Fruit fly (Drosophila melanogaster) whole organism, embryonic: ENCODE measurements around the gene dar1.

Experiments
- Antp ChIP-seq: fragments of 200-800 bp; sonication (Bioruptor generic); optimal IDR thresholded peaks from 3 replicates; lab custom pipeline; 2016; ENCODE audit warnings: missing biosample characterization, missing genetic modification characterization
- Bgb ChIP-seq: fragments of 200-800 bp; sonication (Bioruptor generic); IDR thresholded peaks from 2 replicates; pipeline ENCODE4 v1.3.6; 2022; ENCODE audit warnings: missing biosample characterization, missing genetic modification characterization; ENCODE audit not compliant: partially characterized antibody
- Blimp-1 ChIP-seq: fragments of 200-800 bp; sonication (Bioruptor generic); optimal IDR thresholded peaks from 3 replicates; lab custom pipeline; 2018; ENCODE audit warnings: missing biosample characterization, missing genetic modification characterization, mild to moderate bottlenecking, moderate library complexity, missing genetic modification reagents
- BtbVII ChIP-seq: fragments of 200-800 bp; sonication (Bioruptor generic); optimal IDR thresholded peaks from 3 replicates; lab custom pipeline; 2017; ENCODE audit warnings: missing biosample characterization, mild to moderate bottlenecking, missing genetic modification characterization
- CG1024 ChIP-seq: fragments of 200-800 bp; sonication (Bioruptor generic); IDR thresholded peaks from 2 replicates; pipeline ENCODE4 v1.3.6; 2022; ENCODE audit warnings: missing biosample characterization, missing genetic modification characterization
- CG10462 ChIP-seq: fragments of 200-800 bp; sonication (Bioruptor generic); optimal IDR thresholded peaks from 2 replicates; lab custom pipeline; 2016; ENCODE audit warnings: missing biosample characterization, missing genetic modification characterization
- CG11695 ChIP-seq: fragments of 200-800 bp; sonication (Bioruptor generic); IDR thresholded peaks from 3 replicates; pipeline ENCODE4 v1.3.6; 2022; ENCODE audit warnings: missing biosample characterization, missing genetic modification characterization
- CG12219 ChIP-seq: fragments of 200-800 bp; sonication (Bioruptor generic); optimal IDR thresholded peaks from 3 replicates; lab custom pipeline; 2018; ENCODE audit warnings: missing biosample characterization, mild to moderate bottlenecking, missing genetic modification characterization
- CG15514 ChIP-seq: fragments of 200-800 bp; sonication (Bioruptor generic); optimal IDR thresholded peaks from 3 replicates; lab custom pipeline; 2017; ENCODE audit warnings: missing biosample characterization, missing genetic modification characterization, mild to moderate bottlenecking, moderate library complexity, missing genetic modification reagents
- CG17568 ChIP-seq: fragments of 200-800 bp; sonication (Bioruptor generic); optimal IDR thresholded peaks from 2 replicates; lab custom pipeline; 2018; ENCODE audit warnings: missing biosample characterization, mild to moderate bottlenecking, missing genetic modification characterization, moderate library complexity
- CG18011 ChIP-seq: fragments of 200-800 bp; sonication (Bioruptor generic); optimal IDR thresholded peaks from 2 replicates; lab custom pipeline; 2017; ENCODE audit warnings: missing biosample characterization, missing genetic modification characterization, mild to moderate bottlenecking, moderate library complexity, missing genotype
- CG18262 ChIP-seq: fragments of 200-800 bp; optimal IDR thresholded peaks from 3 replicates; lab custom pipeline; 2019; ENCODE audit warnings: missing biosample characterization, mild to moderate bottlenecking, missing genetic modification characterization, moderate library complexity
- CG1832 ChIP-seq: fragments of 200-800 bp; sonication (Bioruptor generic); optimal IDR thresholded peaks from 2 replicates; lab custom pipeline; 2017; ENCODE audit warnings: missing biosample characterization, mild to moderate bottlenecking, missing genetic modification characterization, inconsistent platforms
- CG18764 ChIP-seq: fragments of 200-800 bp; sonication (Bioruptor generic); optimal IDR thresholded peaks from 3 replicates; lab custom pipeline; 2016; ENCODE audit warnings: missing biosample characterization, missing genetic modification characterization
- CG2199 ChIP-seq: fragments of 200-800 bp; sonication (Bioruptor generic); IDR thresholded peaks from 3 replicates; pipeline ENCODE4 v1.3.6; 2022; ENCODE audit warnings: missing biosample characterization, missing genetic modification characterization
- CG32767 ChIP-seq: fragments of 200-800 bp; sonication (Bioruptor generic); IDR thresholded peaks from 2 replicates; pipeline ENCODE4 v1.3.6; 2022; ENCODE audit warnings: missing biosample characterization, missing genetic modification characterization
- CG3995 ChIP-seq: fragments of 200-800 bp; sonication (Bioruptor generic); optimal IDR thresholded peaks from 3 replicates; lab custom pipeline; 2016; ENCODE audit warnings: missing biosample characterization, missing genetic modification characterization
- CG4617 ChIP-seq: fragments of 200-800 bp; sonication (Bioruptor generic); optimal IDR thresholded peaks from 3 replicates; lab custom pipeline; 2016; ENCODE audit warnings: missing biosample characterization, missing genetic modification characterization, borderline replicate concordance
- CG7963 ChIP-seq: fragments of 200-800 bp; sonication (Bioruptor generic); IDR thresholded peaks from 3 replicates; pipeline ENCODE4 v1.3.6; 2022; ENCODE audit warnings: missing biosample characterization, missing genetic modification characterization; ENCODE audit not compliant: partially characterized antibody
- CG8765 ChIP-seq: fragments of 200-800 bp; sonication (Bioruptor generic); IDR thresholded peaks from 2 replicates; pipeline ENCODE4 v1.3.6; 2022; ENCODE audit warnings: missing biosample characterization, missing genetic modification characterization
- Ets65A ChIP-seq: fragments of 200-800 bp; sonication (Bioruptor generic); peaks from one replicate; lab custom pipeline; 2016; ENCODE audit warnings: missing biosample characterization, missing genetic modification characterization
- HLH3B ChIP-seq: fragments of 200-800 bp; sonication (Bioruptor generic); IDR thresholded peaks from 2 replicates; pipeline ENCODE4 v1.3.6; 2022; ENCODE audit warnings: missing biosample characterization, missing genetic modification characterization
- Hr3 ChIP-seq: fragments of 200-800 bp; sonication (Bioruptor generic); optimal IDR thresholded peaks from 3 replicates; lab custom pipeline; 2016; ENCODE audit warnings: missing biosample characterization, missing genetic modification characterization
- Jarid2 ChIP-seq: fragments of 200-800 bp; sonication (Bioruptor generic); optimal IDR thresholded peaks from 3 replicates; lab custom pipeline; 2017; ENCODE audit warnings: mild to moderate bottlenecking, missing biosample characterization, missing genetic modification reagents, missing genetic modification characterization
- Meics ChIP-seq: fragments of 200-800 bp; sonication (Bioruptor generic); optimal IDR thresholded peaks from 2 replicates; lab custom pipeline; 2017; ENCODE audit warnings: missing biosample characterization, mild to moderate bottlenecking, missing genetic modification characterization
- Mrtf ChIP-seq: fragments of 200-800 bp; sonication (Bioruptor generic); IDR thresholded peaks from 3 replicates; pipeline ENCODE4 v1.3.6; 2022; ENCODE audit warnings: missing biosample characterization, missing genetic modification characterization
- Nf-YC ChIP-seq: fragments of 200-800 bp; optimal IDR thresholded peaks from 3 replicates; lab custom pipeline; 2019; ENCODE audit warnings: missing biosample characterization, mild to moderate bottlenecking, missing genetic modification characterization, moderate library complexity
- NfI ChIP-seq: fragments of 200-800 bp; sonication (Bioruptor generic); optimal IDR thresholded peaks from 3 replicates; lab custom pipeline; 2018; ENCODE audit warnings: missing biosample characterization, mild to moderate bottlenecking, missing genetic modification characterization, moderate library complexity
- Oli ChIP-seq: fragments of 200-800 bp; sonication (Bioruptor generic); optimal IDR thresholded peaks from 2 replicates; lab custom pipeline; 2018; ENCODE audit warnings: missing biosample characterization, mild to moderate bottlenecking, missing genetic modification characterization, moderate library complexity
- Rfx ChIP-seq: fragments of 200-800 bp; sonication (Bioruptor generic); IDR thresholded peaks from 2 replicates; pipeline ENCODE4 v1.3.6; 2022; ENCODE audit warnings: missing biosample characterization, missing genetic modification characterization
- Scr ChIP-seq: fragments of 200-800 bp; sonication (Bioruptor generic); IDR thresholded peaks from 2 replicates; pipeline ENCODE4 v1.3.6; 2022; ENCODE audit warnings: missing biosample characterization, missing genetic modification characterization; ENCODE audit not compliant: partially characterized antibody
- Side ChIP-seq: fragments of 200-800 bp; sonication (Bioruptor generic); optimal IDR thresholded peaks from 2 replicates; lab custom pipeline; 2016; ENCODE audit warnings: missing biosample characterization, missing genetic modification characterization
- Sry-β ChIP-seq: fragments of 200-800 bp; sonication (Bioruptor generic); optimal IDR thresholded peaks from 2 replicates; lab custom pipeline; 2018; ENCODE audit warnings: missing biosample characterization, mild to moderate bottlenecking, missing genetic modification characterization, moderate library complexity
- Sry-δ ChIP-seq: fragments of 200-800 bp; sonication (Bioruptor generic); optimal IDR thresholded peaks from 2 replicates; lab custom pipeline; 2016; ENCODE audit warnings: missing biosample characterization, missing genetic modification characterization
- Xbp1 ChIP-seq: fragments of 200-800 bp; sonication (Bioruptor generic); optimal IDR thresholded peaks from 3 replicates; lab custom pipeline; 2016; ENCODE audit warnings: missing biosample characterization, mild to moderate bottlenecking, missing genetic modification characterization
- amos ChIP-seq: fragments of 200-800 bp; sonication (Bioruptor generic); IDR thresholded peaks from 2 replicates; pipeline ENCODE4 v1.3.6; 2022; ENCODE audit warnings: missing biosample characterization, missing genetic modification characterization; ENCODE audit not compliant: partially characterized antibody
- bbx ChIP-seq: fragments of 200-800 bp; sonication (Bioruptor generic); IDR thresholded peaks from 2 replicates; pipeline ENCODE4 v1.3.6; 2022; ENCODE audit warnings: missing biosample characterization, missing genetic modification characterization; ENCODE audit not compliant: partially characterized antibody
- bcd ChIP-seq: fragments of 200-800 bp; sonication (Bioruptor generic); optimal IDR thresholded peaks from 2 replicates; lab custom pipeline; 2017; ENCODE audit warnings: missing biosample characterization, mild to moderate bottlenecking, missing genetic modification characterization
- dmrt11E ChIP-seq: fragments of 200-800 bp; sonication (Bioruptor generic); optimal IDR thresholded peaks from 3 replicates; lab custom pipeline; 2018; ENCODE audit warnings: missing biosample characterization, mild to moderate bottlenecking, missing genetic modification characterization, moderate library complexity
- grn ChIP-seq: fragments of 200-800 bp; sonication (Bioruptor generic); optimal IDR thresholded peaks from 3 replicates; lab custom pipeline; 2017; ENCODE audit warnings: missing biosample characterization, missing genetic modification characterization
- mld ChIP-seq: fragments of 200-800 bp; sonication (Bioruptor generic); IDR thresholded peaks from 3 replicates; pipeline ENCODE4 v1.3.6; 2022; ENCODE audit warnings: missing biosample characterization, missing genetic modification characterization; ENCODE audit not compliant: partially characterized antibody
- nau ChIP-seq: fragments of 200-800 bp; sonication (Bioruptor generic); optimal IDR thresholded peaks from 3 replicates; lab custom pipeline; 2017; ENCODE audit warnings: missing biosample characterization, mild to moderate bottlenecking, missing genetic modification characterization, missing genetic modification reagents
- nerfin-1 ChIP-seq: fragments of 200-800 bp; sonication (Bioruptor generic); optimal IDR thresholded peaks from 3 replicates; lab custom pipeline; 2019; ENCODE audit warnings: missing biosample characterization, mild to moderate bottlenecking, missing genetic modification characterization, moderate library complexity
- ranshi ChIP-seq: fragments of 200-800 bp; sonication (Bioruptor generic); IDR thresholded peaks from 2 replicates; pipeline ENCODE4 v1.3.6; 2022; ENCODE audit warnings: missing biosample characterization, missing genetic modification characterization
- run ChIP-seq: fragments of 200-800 bp; sonication (Bioruptor generic); optimal IDR thresholded peaks from 3 replicates; lab custom pipeline; 2018; ENCODE audit warnings: missing biosample characterization, mild to moderate bottlenecking, missing genetic modification characterization
- tap ChIP-seq: fragments of 200-800 bp; optimal IDR thresholded peaks from 3 replicates; lab custom pipeline; 2019; ENCODE audit warnings: missing biosample characterization, mild to moderate bottlenecking, missing genetic modification characterization, moderate library complexity
- tin ChIP-seq: fragments of 200-800 bp; sonication (Bioruptor generic); optimal IDR thresholded peaks from 3 replicates; lab custom pipeline; 2016; ENCODE audit warnings: missing biosample characterization, missing genetic modification characterization
- wor ChIP-seq: fragments of 200-800 bp; sonication (Bioruptor generic); IDR thresholded peaks from 2 replicates; pipeline ENCODE4 v1.3.6; 2022; ENCODE audit warnings: missing biosample characterization, missing genetic modification characterization
- zfh1 ChIP-seq: fragments of 200-800 bp; sonication (Bioruptor generic); IDR thresholded peaks from 3 replicates; pipeline ENCODE4 v1.3.6; 2022; ENCODE audit warnings: missing biosample characterization, missing genetic modification characterization

Gene dar1

DNA sequence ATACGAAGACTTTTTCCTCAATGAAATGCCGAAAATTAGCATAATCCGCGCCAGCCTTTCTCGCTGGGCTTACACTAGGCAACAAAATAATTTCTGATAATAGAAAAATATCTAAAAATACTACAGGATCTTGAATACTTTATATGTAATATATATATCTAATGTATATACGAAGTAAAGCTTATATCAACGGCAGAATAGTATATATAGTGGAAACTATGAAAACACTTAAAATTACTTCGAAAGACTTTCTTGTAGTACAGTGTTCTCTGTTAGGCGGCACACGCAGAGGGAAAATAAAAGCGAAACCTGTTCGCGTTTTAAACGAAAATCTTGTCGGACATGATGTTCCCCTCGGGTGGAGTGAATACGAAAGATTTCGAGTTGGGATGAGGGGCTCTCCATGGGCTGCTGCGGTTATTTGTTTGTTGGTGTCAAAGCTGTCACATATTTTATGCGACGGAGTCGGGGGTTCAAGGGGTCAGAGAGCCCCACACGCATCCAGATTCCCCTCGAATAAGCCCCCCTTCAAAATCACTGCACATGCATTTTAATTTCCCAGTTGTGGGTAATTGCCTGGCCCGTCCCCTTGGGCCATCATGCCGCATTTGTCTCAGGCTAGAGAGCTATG lies 8.1 kb downstream of the dar1 start (continued):
- peak; percentile 22 for TF ChIP-seq tin
- TF ChIP-seq CG10462 (GFP tag; lab: Kevin White, UChicago), result no peak
- no peak for TF ChIP-seq CG7963 (GFP tag; lab: Robert Waterston, UW)
- TF ChIP-seq nau (GFP tag; lab: Kevin White, UChicago), result no peak
- TF ChIP-seq CG32767, result 0 out of 2 replicates have a peak, but pooled peaks have one; percentile 15
- no peak for TF ChIP-seq grn (GFP tag; lab: Kevin White, UChicago)
- peak; percentile 82 for TF ChIP-seq zfh1 (GFP tag; lab: Robert Waterston, UW)
- no peak for TF ChIP-seq CG18011 (GFP tag; lab: Kevin White, UChicago)
- TF ChIP-seq Oli (tag; lab: Kevin White, UChicago), result peak; percentile 77
- no peak for TF ChIP-seq Bgb (GFP tag; lab: Robert Waterston, UW)
- TF ChIP-seq Hr3 (GFP tag; lab: Kevin White, UChicago), result peak; percentile 37
- no peak for TF ChIP-seq Sry-δ (GFP tag; lab: Kevin White, UChicago)
- TF ChIP-seq CG11695, result 0 out of 3 replicates have a peak, but pooled peaks have one; percentile 42
- peak; percentile 73 for TF ChIP-seq HLH3B (GFP tag; lab: Robert Waterston, UW)
- peak; percentile 61 for TF ChIP-seq wor (GFP tag; lab: Robert Waterston, UW)
- TF ChIP-seq Ets65A, result no peak
- TF ChIP-seq Sry-β (GFP tag; lab: Kevin White, UChicago), result peak; percentile 24
- no peak for TF ChIP-seq Mrtf (GFP tag; lab: Robert Waterston, UW)
- no peak for TF ChIP-seq CG8765
- no peak for TF ChIP-seq BtbVII
- peak; percentile 13 for TF ChIP-seq CG18764 (GFP tag; lab: Kevin White, UChicago)
- TF ChIP-seq mld (GFP tag; lab: Robert Waterston, UW), result no peak
- peak; percentile 6 for TF ChIP-seq run
- TF ChIP-seq dmrt11E (tag; lab: Kevin White, UChicago), result peak; percentile 77
- no peak for TF ChIP-seq CG1832
- no peak for TF ChIP-seq Rfx (GFP tag; lab: Robert Waterston, UW)
- no peak for TF ChIP-seq CG15514
- peak; percentile 39 for TF ChIP-seq CG12219
- TF ChIP-seq ranshi (GFP tag; lab: Robert Waterston, UW), result peak; percentile 52
- TF ChIP-seq CG18262 (tag; lab: Kevin White, UChicago), result peak; percentile 91
- no peak for TF ChIP-seq Side
- no peak for TF ChIP-seq CG2199 (GFP tag; lab: Robert Waterston, UW)
- TF ChIP-seq CG3995 (GFP tag; lab: Kevin White, UChicago), result no peak
- peak; percentile 33 for TF ChIP-seq Xbp1 (GFP tag; lab: Kevin White, UChicago)
- TF ChIP-seq Nf-YC (tag; lab: Kevin White, UChicago), result peak; percentile 40
- TF ChIP-seq Meics (GFP tag; lab: Kevin White, UChicago), result peak; percentile 16
- peak; percentile 92 for TF ChIP-seq Blimp-1 (GFP tag; lab: Kevin White, UChicago)
- TF ChIP-seq Jarid2 (GFP tag; lab: Kevin White, UChicago), result peak; percentile 5
- TF ChIP-seq Antp (GFP tag; lab: Kevin White, UChicago), result no peak
- TF ChIP-seq bcd (GFP tag; lab: Kevin White, UChicago), result peak; percentile 61
- TF ChIP-seq bbx (GFP tag; lab: Robert Waterston, UW), result no peak
- TF ChIP-seq CG17568 (GFP tag; lab: Kevin White, UChicago), result peak; percentile 47
- TF ChIP-seq tap, result peak; percentile 78
- peak; percentile 63; the same call in 1 of the 2 replicates for TF ChIP-seq CG1024 (GFP tag; lab: Robert Waterston, UW)
- TF ChIP-seq CG4617, result no peak
- peak; percentile 76 for TF ChIP-seq nerfin-1 (tag; lab: Kevin White, UChicago)
- no peak for TF ChIP-seq Scr (GFP tag; lab: Robert Waterston, UW)
- TF ChIP-seq NfI (GFP tag; lab: Kevin White, UChicago), result peak; percentile 34
- TF ChIP-seq amos, result no peak
